Worm (Caenorhabditis elegans) whole organism, late embryonic: ENCODE results near the gene srh-70.

ENCODE experiments used
- Y22D7AL.16 ChIP-seq: sonication (generic microtip); optimal IDR thresholded peaks from 2 replicates; lab custom pipeline; 2016; ENCODE audit warnings: missing genetic modification characterization, missing compliant biosample characterization
- ama-1 ChIP-seq: fragments of 150-350 bp; optimal IDR thresholded peaks from 2 replicates; lab custom pipeline; 2014
- elt-2 ChIP-seq: sonication (generic microtip); optimal IDR thresholded peaks from 2 replicates; lab custom pipeline; 2016; ENCODE audit warnings: missing genetic modification reagents, missing genetic modification characterization, missing compliant biosample characterization
- ets-4 ChIP-seq: sonication (generic microtip); optimal IDR thresholded peaks from 2 replicates; lab custom pipeline; 2016; ENCODE audit warnings: missing genetic modification characterization, missing compliant biosample characterization
- lim-6 ChIP-seq: sonication (generic microtip); optimal IDR thresholded peaks from 2 replicates; lab custom pipeline; 2016; ENCODE audit warnings: missing genetic modification characterization, missing compliant biosample characterization
- lin-11 ChIP-seq: fragments of 200-800 bp; sonication (Bioruptor generic); optimal IDR thresholded peaks from 2 replicates; lab custom pipeline; 2018; ENCODE audit warnings: mild to moderate bottlenecking, missing genetic modification characterization, missing compliant biosample characterization
- nhr-11 ChIP-seq: fragments of 150-350 bp; optimal IDR thresholded peaks from 2 replicates; lab custom pipeline; 2014; ENCODE audit warnings: missing biosample characterization, missing genetic modification characterization
- nhr-232 ChIP-seq: sonication (generic microtip); optimal IDR thresholded peaks from 2 replicates; lab custom pipeline; 2016; ENCODE audit warnings: missing genetic modification characterization, missing compliant biosample characterization
- odd-2 ChIP-seq: sonication (generic microtip); optimal IDR thresholded peaks from 2 replicates; lab custom pipeline; 2017; ENCODE audit warnings: antibody characterized with exemption, mild to moderate bottlenecking, missing genetic modification characterization, missing compliant biosample characterization
- pqm-1 ChIP-seq: sonication (generic microtip); optimal IDR thresholded peaks from 2 replicates; lab custom pipeline; 2016; ENCODE audit warnings: missing genetic modification characterization, missing compliant biosample characterization
- pros-1 ChIP-seq: fragments of 150-350 bp; optimal IDR thresholded peaks from 2 replicates; lab custom pipeline; 2014; ENCODE audit warnings: missing biosample characterization, missing genetic modification reagents, missing genetic modification characterization
- sdc-2 ChIP-seq: sonication (generic microtip); optimal IDR thresholded peaks from 2 replicates; lab custom pipeline; 2016; ENCODE audit warnings: missing genotype, missing genetic modification characterization, missing compliant biosample characterization
- unc-3 ChIP-seq, 2 experiments: fragments of 200-800 bp in 1 of 2; sonication (Bioruptor generic) in 1 of 2; sonication (generic microtip) in 1 of 2; conservative IDR thresholded peaks in 1 of 2; optimal IDR thresholded peaks in 1 of 2; 2 replicates each; pipeline versions ENCODE4 v1.3.6 to Lab custom; 2016 to 2022; ENCODE audit warnings: missing compliant biosample characterization in 2 of 2, missing genetic modification characterization in 2 of 2, missing genetic modification reagents in 1 of 2

ce11 chrII:12544533-12544932 lies 25.9 kb upstream of the srh-70 start, which contains the start of gene F49C5.9:
- TF ChIP-seq ama-1 (lab: Kevin White, UChicago): no peak
- no peak for TF ChIP-seq unc-3 (GFP tag; conservative IDR thresholded peaks at IDR 0.05; lab: Robert Waterston, UW)
- TF ChIP-seq unc-3 (tag; optimal IDR thresholded peaks at IDR 0.05; lab: Kevin White, UChicago): no peak
- no peak for TF ChIP-seq odd-2 (tag; lab: Kevin White, UChicago)
- TF ChIP-seq pqm-1 (tag; lab: Kevin White, UChicago): no peak
- TF ChIP-seq lim-6: no peak
- TF ChIP-seq nhr-232: no peak
- TF ChIP-seq lin-11 (tag; lab: Kevin White, UChicago): no peak
- TF ChIP-seq elt-2 (tag; lab: Kevin White, UChicago): no peak
- TF ChIP-seq sdc-2 (tag; lab: Kevin White, UChicago): no peak
- TF ChIP-seq Y22D7AL.16 (tag; lab: Kevin White, UChicago): no peak
- no peak for TF ChIP-seq ets-4 (tag; lab: Kevin White, UChicago)
- TF ChIP-seq nhr-11 (tag; lab: Kevin White, UChicago): no peak
- TF ChIP-seq pros-1 (tag; lab: Kevin White, UChicago): no peak
